ENCODE assay signal across 1 fruit fly cellular context in genomic region chr3R:11216156-11216630, dm6.
TF ChIP-seq lines count a peak whose summit lies in the region.

Gene RpS25, minus strand, starts transcription at chr3R:11216287.
Gene CG4820, plus strand, starts transcription at chr3R:11216535.

TF ChIP-seq in whole organism, embryonic, 481 proteins besides CTCF, POLR2A, EP300 and RAD21 (continued from another document and continues in another):
- TF ChIP-seq dimm (GFP tag; IDR thresholded peaks at IDR 0.05; lab: Robert Waterston, UW) (peak; percentile 54), Hand (GFP tag; optimal IDR thresholded peaks at IDR 0.05; lab: Kevin White, UChicago) (peak; percentile 81), CG18011 (GFP tag; optimal IDR thresholded peaks at IDR 0.05; lab: Kevin White, UChicago) (peak; percentile 84), gsb-n (tag; optimal IDR thresholded peaks at IDR 0.05; lab: Kevin White, UChicago) (peak; percentile 87), zen2 (GFP tag; IDR thresholded peaks at IDR 0.05; lab: Robert Waterston, UW; ENCODE audit: partially characterized antibody) (peak; percentile 67; the same call in 2 of the 3 replicates), CG10321 (GFP tag; IDR thresholded peaks at IDR 0.05; lab: Robert Waterston, UW) (peak; percentile 54), ac (GFP tag; optimal IDR thresholded peaks at IDR 0.05; lab: Kevin White, UChicago) (peak; percentile 82), CrebB (tag; optimal IDR thresholded peaks at IDR 0.05; lab: Kevin White, UChicago) (peak; percentile 97), klu (GFP tag; IDR thresholded peaks at IDR 0.05; lab: Robert Waterston, UW) (peak; percentile 59), CG15696 (tag; optimal IDR thresholded peaks at IDR 0.05; lab: Kevin White, UChicago) (peak; percentile 66), sob (GFP tag; IDR thresholded peaks at IDR 0.05; lab: Robert Waterston, UW) (peak; percentile 91), CG5245 (GFP tag; optimal IDR thresholded peaks at IDR 0.05; lab: Kevin White, UChicago) (peak; percentile 85), peb (GFP tag; IDR thresholded peaks at IDR 0.05; lab: Robert Waterston, UW) (peak; percentile 54; the same call in 1 of the 2 replicates), CG6654 (GFP tag; optimal IDR thresholded peaks at IDR 0.05; lab: Kevin White, UChicago) (peak; percentile 71), CG17829 (tag; optimal IDR thresholded peaks at IDR 0.05; lab: Kevin White, UChicago) (peak; percentile 89), CG11247 (GFP tag; IDR thresholded peaks at IDR 0.05; lab: Robert Waterston, UW) (peak; percentile 83), CG9609 (GFP tag; optimal IDR thresholded peaks at IDR 0.05; lab: Kevin White, UChicago) (peak; percentile 89), CG17359 (tag; optimal IDR thresholded peaks at IDR 0.05; lab: Kevin White, UChicago) (peak; percentile 86), CG10979 (tag; optimal IDR thresholded peaks at IDR 0.05; lab: Kevin White, UChicago) (peak; percentile 83), CG15479 (GFP tag; optimal IDR thresholded peaks at IDR 0.05; lab: Kevin White, UChicago) (peak; percentile 94), fd3F (GFP tag; optimal IDR thresholded peaks at IDR 0.05; lab: Kevin White, UChicago) (peak; percentile 85), zen (tag; optimal IDR thresholded peaks at IDR 0.05; lab: Kevin White, UChicago) (peak; percentile 84), gem (tag; optimal IDR thresholded peaks at IDR 0.05; lab: Kevin White, UChicago) (peak; percentile 80), Rx (GFP tag; IDR thresholded peaks at IDR 0.05; lab: Robert Waterston, UW) (peak; percentile 79), scrt (GFP tag; optimal IDR thresholded peaks at IDR 0.05; lab: Kevin White, UChicago) (peak; percentile 87), nau (GFP tag; optimal IDR thresholded peaks at IDR 0.05; lab: Kevin White, UChicago) (peak; percentile 95), CG43689 (GFP tag; IDR thresholded peaks at IDR 0.05; lab: Robert Waterston, UW) (peak; percentile 79), CG34376 (GFP tag; optimal IDR thresholded peaks at IDR 0.05; lab: Kevin White, UChicago) (peak; percentile 99), CG2712 (tag; optimal IDR thresholded peaks at IDR 0.05; lab: Kevin White, UChicago) (peak; percentile 90), CG3995 (GFP tag; optimal IDR thresholded peaks at IDR 0.05; lab: Kevin White, UChicago) (peak; percentile 79), CG2889 (GFP tag; IDR thresholded peaks at IDR 0.05; lab: Robert Waterston, UW) (0 out of 3 replicates have a peak, but pooled peaks have one; percentile 21), Sin3A (optimal IDR thresholded peaks at IDR 0.05; lab: Kevin White, UChicago) (peak; percentile 96), ci (GFP tag; IDR thresholded peaks at IDR 0.05; lab: Robert Waterston, UW) (peak; percentile 96), CG13296 (GFP tag; optimal IDR thresholded peaks at IDR 0.05; lab: Kevin White, UChicago) (peak; percentile 95), Vsx1 (GFP tag; optimal IDR thresholded peaks at IDR 0.05; lab: Kevin White, UChicago) (peak; percentile 90), CG9797 (GFP tag; optimal IDR thresholded peaks at IDR 0.05; lab: Kevin White, UChicago) (peak; percentile 99), bowl (GFP tag; IDR thresholded peaks at IDR 0.05; lab: Robert Waterston, UW) (peak; percentile 71), E2f2 (GFP tag; IDR thresholded peaks at IDR 0.05; lab: Robert Waterston, UW) (peak; percentile 80), CG7987 (GFP tag; optimal IDR thresholded peaks at IDR 0.05; lab: Kevin White, UChicago) (peak; percentile 98), CG6272 (GFP tag; IDR thresholded peaks at IDR 0.05; lab: Robert Waterston, UW) (peak; percentile 77), Atf3 (GFP tag; optimal IDR thresholded peaks at IDR 0.05; lab: Kevin White, UChicago) (peak; percentile 86), trem (tag; optimal IDR thresholded peaks at IDR 0.05; lab: Kevin White, UChicago) (peak; percentile 95), Atf-2 (GFP tag; optimal IDR thresholded peaks at IDR 0.05; lab: Kevin White, UChicago) (peak; percentile 89), emc (GFP tag; optimal IDR thresholded peaks at IDR 0.05; lab: Kevin White, UChicago) (peak; percentile 90), ranshi (GFP tag; IDR thresholded peaks at IDR 0.05; lab: Robert Waterston, UW) (peak; percentile 78), zfh2 (GFP tag; optimal IDR thresholded peaks at IDR 0.05; lab: Kevin White, UChicago) (peak; percentile 70), CG9727 (GFP tag; optimal IDR thresholded peaks at IDR 0.05; lab: Kevin White, UChicago) (peak; percentile 95), bab2 (GFP tag; optimal IDR thresholded peaks at IDR 0.05; lab: Kevin White, UChicago) (peak; percentile 75), gt (GFP tag; IDR thresholded peaks at IDR 0.05; lab: Robert Waterston, UW) (peak; percentile 69; the same call in 1 of the 2 replicates), CG42726 (GFP tag; IDR thresholded peaks at IDR 0.05; lab: Robert Waterston, UW; ENCODE audit: partially characterized antibody) (peak; percentile 69), Myb (GFP tag; optimal IDR thresholded peaks at IDR 0.05; lab: Kevin White, UChicago) (peak; percentile 82), Ptx1 (GFP tag; IDR thresholded peaks at IDR 0.05; lab: Robert Waterston, UW) (peak; percentile 79), hth (optimal IDR thresholded peaks at IDR 0.05; lab: Kevin White, UChicago) (no peak), Stat92E (GFP tag; optimal IDR thresholded peaks at IDR 0.05; lab: Kevin White, UChicago) (peak in 1 of 3 experiments; percentile 66), HLH3B (GFP tag; IDR thresholded peaks at IDR 0.05; lab: Robert Waterston, UW) (peak; percentile 82), CG12155 (GFP tag; optimal IDR thresholded peaks at IDR 0.05; lab: Kevin White, UChicago) (peak; percentile 68), sens (GFP tag; lab: Kevin White, UChicago) (peak; percentile 98), Dp (GFP tag; optimal IDR thresholded peaks at IDR 0.05; lab: Kevin White, UChicago) (peak; percentile 64), CG12942 (GFP tag; optimal IDR thresholded peaks at IDR 0.05; lab: Kevin White, UChicago) (peak; percentile 74), al (GFP tag; IDR thresholded peaks at IDR 0.05; lab: Robert Waterston, UW) (peak; percentile 72), CG8478 (optimal IDR thresholded peaks at IDR 0.05; lab: Kevin White, UChicago) (no peak), CG10147 (GFP tag; optimal IDR thresholded peaks at IDR 0.05; lab: Kevin White, UChicago) (peak; percentile 89), ab (GFP tag; optimal IDR thresholded peaks at IDR 0.05; lab: Kevin White, UChicago) (no peak), so (GFP tag; IDR thresholded peaks at IDR 0.05; lab: Robert Waterston, UW) (peak; percentile 85), CG1233 (GFP tag; optimal IDR thresholded peaks at IDR 0.05; lab: Kevin White, UChicago) (peak; percentile 94), Fer1 (GFP tag; optimal IDR thresholded peaks at IDR 0.05; lab: Kevin White, UChicago) (peak; percentile 96), lbe (GFP tag; optimal IDR thresholded peaks at IDR 0.05; lab: Kevin White, UChicago) (peak; percentile 82), Xbp1 (GFP tag; optimal IDR thresholded peaks at IDR 0.05; lab: Kevin White, UChicago) (peak; percentile 89), CG13123 (GFP tag; optimal IDR thresholded peaks at IDR 0.05; lab: Kevin White, UChicago) (peak; percentile 82), CG18599 (GFP tag; optimal IDR thresholded peaks at IDR 0.05; lab: Kevin White, UChicago) (peak; percentile 90), CG18262 (tag; optimal IDR thresholded peaks at IDR 0.05; lab: Kevin White, UChicago) (peak; percentile 81), CG18619 (GFP tag; optimal IDR thresholded peaks at IDR 0.05; lab: Kevin White, UChicago) (peak; percentile 95), fd102C (GFP tag; optimal IDR thresholded peaks at IDR 0.05; lab: Kevin White, UChicago) (peak; percentile 87), Opbp (GFP tag; IDR thresholded peaks at IDR 0.05; lab: Robert Waterston, UW; ENCODE audit: partially characterized antibody) (peak; percentile 76), Mad (GFP tag; optimal IDR thresholded peaks at IDR 0.05; lab: Kevin White, UChicago) (peak; percentile 91), CG10267 (tag; optimal IDR thresholded peaks at IDR 0.05; lab: Kevin White, UChicago) (peak; percentile 89), chm (GFP tag; IDR thresholded peaks at IDR 0.05; lab: Robert Waterston, UW) (peak; percentile 90), CG6683 (GFP tag; optimal IDR thresholded peaks at IDR 0.05; lab: Kevin White, UChicago) (peak; percentile 87), CG4404 (GFP tag; IDR thresholded peaks at IDR 0.05; lab: Robert Waterston, UW) (peak; percentile 35; the same call in 1 of the 2 replicates), CG7786 (GFP tag; optimal IDR thresholded peaks at IDR 0.05; lab: Kevin White, UChicago) (peak; percentile 81), sr (GFP tag; IDR thresholded peaks at IDR 0.05; lab: Robert Waterston, UW) (peak; percentile 82), CG12299 (tag; optimal IDR thresholded peaks at IDR 0.05; lab: Kevin White, UChicago) (peak; percentile 90), Oaz (GFP tag; IDR thresholded peaks at IDR 0.05; lab: Robert Waterston, UW) (peak; percentile 81), CG11696 (GFP tag; IDR thresholded peaks at IDR 0.05; lab: Robert Waterston, UW) (peak; percentile 42), lab (GFP tag; optimal IDR thresholded peaks at IDR 0.05; lab: Kevin White, UChicago) (peak; percentile 97), pfk (GFP tag; optimal IDR thresholded peaks at IDR 0.05; lab: Kevin White, UChicago) (peak; percentile 84), Lim3 (GFP tag; IDR thresholded peaks at IDR 0.05; lab: Robert Waterston, UW) (peak; percentile 28; the same call in 1 of the 2 replicates), ara (GFP tag; IDR thresholded peaks at IDR 0.05; lab: Robert Waterston, UW) (peak; percentile 75), Hr78 (GFP tag; optimal IDR thresholded peaks at IDR 0.05; lab: Kevin White, UChicago) (peak in 1 of 2 experiments; percentile 27), HmgZ (tag; optimal IDR thresholded peaks at IDR 0.05; lab: Kevin White, UChicago) (peak; percentile 92), cas (GFP tag; IDR thresholded peaks at IDR 0.05; lab: Robert Waterston, UW) (peak; percentile 69), CG6689 (GFP tag; IDR thresholded peaks at IDR 0.05; lab: Robert Waterston, UW) (peak; percentile 96), HHEX (GFP tag; optimal IDR thresholded peaks at IDR 0.05; lab: Kevin White, UChicago) (peak; percentile 95), CG17568 (GFP tag; optimal IDR thresholded peaks at IDR 0.05; lab: Kevin White, UChicago) (peak; percentile 93), grau (tag; optimal IDR thresholded peaks at IDR 0.05; lab: Kevin White, UChicago) (peak; percentile 86), slou (GFP tag; optimal IDR thresholded peaks at IDR 0.05; lab: Kevin White, UChicago) (peak; percentile 88), pho (GFP tag; optimal IDR thresholded peaks at IDR 0.05; lab: Kevin White, UChicago) (peak; percentile 94), fu2 (GFP tag; optimal IDR thresholded peaks at IDR 0.05; lab: Kevin White, UChicago) (peak; percentile 90), D19B (GFP tag; optimal IDR thresholded peaks at IDR 0.05; lab: Kevin White, UChicago) (peak; percentile 75), CG2116 (GFP tag; optimal IDR thresholded peaks at IDR 0.05; lab: Kevin White, UChicago) (peak; percentile 95), CG32767 (GFP tag; IDR thresholded peaks at IDR 0.05; lab: Robert Waterston, UW) (peak; percentile 66; the same call in 1 of the 2 replicates), CG8765 (GFP tag; IDR thresholded peaks at IDR 0.05; lab: Robert Waterston, UW) (no peak), CG10366 (GFP tag; IDR thresholded peaks at IDR 0.05; lab: Robert Waterston, UW) (peak; percentile 76), vfl (GFP tag; optimal IDR thresholded peaks at IDR 0.05; lab: Kevin White, UChicago) (peak; percentile 80), CG17328 (GFP tag; IDR thresholded peaks at IDR 0.05; lab: Robert Waterston, UW) (peak; percentile 87), vvl (GFP tag; IDR thresholded peaks at IDR 0.05; lab: Robert Waterston, UW) (peak; percentile 91), pan (optimal IDR thresholded peaks at IDR 0.05; lab: Kevin White, UChicago) (no peak), pan (GFP tag; optimal IDR thresholded peaks at IDR 0.05 in 1 of 2, IDR thresholded peaks at IDR 0.05 in 1 of 2) (peak in 1 of 2 experiments; percentile 89), Hr3 (GFP tag; optimal IDR thresholded peaks at IDR 0.05; lab: Kevin White, UChicago) (peak; percentile 71), Nf-YB (GFP tag; optimal IDR thresholded peaks at IDR 0.05; lab: Kevin White, UChicago) (peak; percentile 77), Drgx (GFP tag; IDR thresholded peaks at IDR 0.05; lab: Robert Waterston, UW) (peak; percentile 60), unc-4 (GFP tag; IDR thresholded peaks at IDR 0.05; lab: Robert Waterston, UW; ENCODE audit: partially characterized antibody) (peak; percentile 93), CG14441 (GFP tag; IDR thresholded peaks at IDR 0.05; lab: Robert Waterston, UW) (peak; percentile 75), Jarid2 (GFP tag; optimal IDR thresholded peaks at IDR 0.05; lab: Kevin White, UChicago) (peak; percentile 75), CG3281 (GFP tag; optimal IDR thresholded peaks at IDR 0.05; lab: Kevin White, UChicago) (peak; percentile 95), tll (GFP tag; optimal IDR thresholded peaks at IDR 0.05; lab: Kevin White, UChicago) (peak; percentile 40 to 90), Hmr (GFP tag; optimal IDR thresholded peaks at IDR 0.05; lab: Kevin White, UChicago) (peak; percentile 97), Ada2b (GFP tag; IDR thresholded peaks at IDR 0.05; lab: Robert Waterston, UW) (peak; percentile 66), CG9817 (tag; optimal IDR thresholded peaks at IDR 0.05; lab: Kevin White, UChicago) (peak; percentile 85), ftz-f1 (GFP tag; optimal IDR thresholded peaks at IDR 0.05; lab: Kevin White, UChicago) (peak; percentile 76), crc (GFP tag; optimal IDR thresholded peaks at IDR 0.05; lab: Kevin White, UChicago) (peak; percentile 88), CG11093 (GFP tag; IDR thresholded peaks at IDR 0.05; lab: Robert Waterston, UW) (0 out of 3 replicates have a peak, but pooled peaks have one; percentile 42), E2f1 (GFP tag; IDR thresholded peaks at IDR 0.05; lab: Robert Waterston, UW) (peak; percentile 78), caup (GFP tag; optimal IDR thresholded peaks at IDR 0.05; lab: Kevin White, UChicago; ENCODE audit: severe bottlenecking) (peak; percentile 97), CG16863 (GFP tag; optimal IDR thresholded peaks at IDR 0.05; lab: Kevin White, UChicago) (peak; percentile 90), CG7271 (tag; optimal IDR thresholded peaks at IDR 0.05; lab: Kevin White, UChicago) (peak; percentile 97), ewg (GFP tag; optimal IDR thresholded peaks at IDR 0.05; lab: Kevin White, UChicago) (peak; percentile 95), jumu (GFP tag; optimal IDR thresholded peaks at IDR 0.05; lab: Kevin White, UChicago) (peak; percentile 81), chinmo (GFP tag; IDR thresholded peaks at IDR 0.05; lab: Robert Waterston, UW; ENCODE audit: partially characterized antibody) (no peak), fd64A (GFP tag; optimal IDR thresholded peaks at IDR 0.05; lab: Kevin White, UChicago) (peak; percentile 94)
